Fruit fly (Drosophila melanogaster) whole organism, embryonic: ENCODE data around the gene ebd1.

Experiments
- Asciz ChIP-seq: fragments of 200-800 bp; sonication (Bioruptor generic); optimal IDR thresholded peaks from 2 replicates; lab custom pipeline; 2017; ENCODE audit warnings: missing biosample characterization, mild to moderate bottlenecking, missing genetic modification characterization, missing genetic modification reagents
- Blimp-1 ChIP-seq: fragments of 200-800 bp; sonication (Bioruptor generic); optimal IDR thresholded peaks from 3 replicates; lab custom pipeline; 2018; ENCODE audit warnings: missing biosample characterization, missing genetic modification characterization, mild to moderate bottlenecking, moderate library complexity, missing genetic modification reagents
- CG10654 ChIP-seq: fragments of 200-800 bp; sonication (Bioruptor generic); optimal IDR thresholded peaks from 2 replicates; lab custom pipeline; 2016; ENCODE audit warnings: missing biosample characterization, missing genetic modification characterization
- CG11695 ChIP-seq: fragments of 200-800 bp; sonication (Bioruptor generic); IDR thresholded peaks from 3 replicates; pipeline ENCODE4 v1.3.6; 2022; ENCODE audit warnings: missing biosample characterization, missing genetic modification characterization
- CG12769 ChIP-seq: fragments of 200-800 bp; sonication (Bioruptor generic); optimal IDR thresholded peaks from 2 replicates; lab custom pipeline; 2019; ENCODE audit warnings: missing biosample characterization, mild to moderate bottlenecking, missing genetic modification characterization, moderate library complexity
- CG13123 ChIP-seq: fragments of 200-800 bp; sonication (Bioruptor generic); optimal IDR thresholded peaks from 2 replicates; lab custom pipeline; 2016; ENCODE audit warnings: missing biosample characterization, missing genetic modification characterization
- CG13424 ChIP-seq: fragments of 200-800 bp; sonication (Bioruptor generic); optimal IDR thresholded peaks from 2 replicates; lab custom pipeline; 2019; ENCODE audit warnings: missing biosample characterization, mild to moderate bottlenecking, missing genetic modification characterization, moderate library complexity
- CG17328 ChIP-seq: fragments of 200-800 bp; sonication (Bioruptor generic); IDR thresholded peaks from 2 replicates; pipeline ENCODE4 v1.3.6; 2022; ENCODE audit warnings: missing biosample characterization, missing genetic modification characterization
- CG17359 ChIP-seq: fragments of 200-800 bp; sonication (Bioruptor generic); optimal IDR thresholded peaks from 3 replicates; lab custom pipeline; 2018; ENCODE audit warnings: missing biosample characterization, mild to moderate bottlenecking, missing genetic modification characterization, moderate library complexity
- CG17612 ChIP-seq: fragments of 200-800 bp; sonication (Bioruptor generic); IDR thresholded peaks from 2 replicates; pipeline ENCODE4 v1.3.6; 2022; ENCODE audit warnings: missing biosample characterization, missing genetic modification characterization
- CG17802 ChIP-seq: fragments of 200-800 bp; sonication (Bioruptor generic); optimal IDR thresholded peaks from 2 replicates; lab custom pipeline; 2018; ENCODE audit warnings: missing biosample characterization, mild to moderate bottlenecking, missing genetic modification characterization, moderate library complexity
- CG17912 ChIP-seq: fragments of 200-800 bp; sonication (Bioruptor generic); optimal IDR thresholded peaks from 2 replicates; lab custom pipeline; 2018; ENCODE audit warnings: missing biosample characterization, mild to moderate bottlenecking, missing genetic modification characterization
- CG2678 ChIP-seq: fragments of 200-800 bp; sonication (Bioruptor generic); optimal IDR thresholded peaks from 3 replicates; lab custom pipeline; 2019; ENCODE audit warnings: missing biosample characterization, mild to moderate bottlenecking, missing genetic modification characterization, moderate library complexity
- CG30403 ChIP-seq: fragments of 200-800 bp; sonication (Bioruptor generic); optimal IDR thresholded peaks from 3 replicates; lab custom pipeline; 2016; ENCODE audit warnings: missing biosample characterization, missing genetic modification characterization
- CG31441 ChIP-seq: fragments of 200-800 bp; sonication (Bioruptor generic); IDR thresholded peaks from 2 replicates; pipeline ENCODE4 v1.3.6; 2022; ENCODE audit warnings: missing biosample characterization, missing genetic modification characterization
- CG3163 ChIP-seq: fragments of 200-800 bp; sonication (Bioruptor generic); optimal IDR thresholded peaks from 3 replicates; lab custom pipeline; 2016; ENCODE audit warnings: missing biosample characterization, missing genetic modification characterization
- CG32767 ChIP-seq: fragments of 200-800 bp; sonication (Bioruptor generic); IDR thresholded peaks from 2 replicates; pipeline ENCODE4 v1.3.6; 2022; ENCODE audit warnings: missing biosample characterization, missing genetic modification characterization
- CG34422 ChIP-seq: fragments of 200-800 bp; sonication (Bioruptor generic); IDR thresholded peaks from 3 replicates; pipeline ENCODE4 v1.3.6; 2022; ENCODE audit warnings: missing biosample characterization, missing genetic modification characterization
- CG3726 ChIP-seq: fragments of 200-800 bp; sonication (Bioruptor generic); IDR thresholded peaks from 3 replicates; pipeline ENCODE4, ENCODE4 v1.3.6; 2022; ENCODE audit warnings: missing biosample characterization, missing genetic modification characterization
- CG4404 ChIP-seq: fragments of 200-800 bp; sonication (Bioruptor generic); IDR thresholded peaks from 2 replicates; pipeline ENCODE4 v1.3.6; 2022; ENCODE audit warnings: missing biosample characterization, missing genetic modification characterization
- CG6854 ChIP-seq: fragments of 200-800 bp; sonication (Bioruptor generic); optimal IDR thresholded peaks from 3 replicates; lab custom pipeline; 2017; ENCODE audit warnings: missing biosample characterization, mild to moderate bottlenecking, missing genetic modification characterization
- CG8478 ChIP-seq: fragments of >200 bp; optimal IDR thresholded peaks from 2 replicates; lab custom pipeline; 2018
- CTCF ChIP-seq: fragments of 200-800 bp; sonication (Bioruptor generic); optimal IDR thresholded peaks from 2 replicates; lab custom pipeline; 2017; ENCODE audit warnings: missing biosample characterization, mild to moderate bottlenecking, missing genetic modification characterization, moderate library complexity
- Dfd ChIP-seq, 2 experiments: fragments of >200 bp; optimal IDR thresholded peaks; 2 replicates each; lab custom pipeline; 2017; ENCODE audit warnings: missing biosample characterization in 2 of 2, missing genetic modification characterization in 2 of 2
- Drgx ChIP-seq: fragments of 200-800 bp; sonication (Bioruptor generic); IDR thresholded peaks from 2 replicates; pipeline ENCODE4 v1.3.6; 2022; ENCODE audit warnings: missing biosample characterization, missing genetic modification characterization
- Fer1 ChIP-seq: fragments of 200-800 bp; sonication (Bioruptor generic); optimal IDR thresholded peaks from 2 replicates; lab custom pipeline; 2017; ENCODE audit warnings: missing biosample characterization, mild to moderate bottlenecking, missing genetic modification characterization
- Hmr ChIP-seq: fragments of 200-800 bp; sonication (Bioruptor generic); optimal IDR thresholded peaks from 3 replicates; lab custom pipeline; 2017; ENCODE audit warnings: mild to moderate bottlenecking, missing biosample characterization, missing genetic modification reagents, missing genetic modification characterization
- Lim3 ChIP-seq: fragments of 200-800 bp; sonication (Bioruptor generic); IDR thresholded peaks from 2 replicates; pipeline ENCODE4 v1.3.6; 2022; ENCODE audit warnings: missing biosample characterization, missing genetic modification characterization
- NFAT ChIP-seq: fragments of 200-800 bp; sonication (Bioruptor generic); IDR thresholded peaks from 2 replicates; pipeline ENCODE4 v1.3.6; 2022; ENCODE audit warnings: missing biosample characterization, missing genetic modification characterization
- Oaz ChIP-seq: fragments of 200-800 bp; sonication (Bioruptor generic); IDR thresholded peaks from 2 replicates; pipeline ENCODE4 v1.3.6; 2022; ENCODE audit warnings: missing biosample characterization, missing genetic modification characterization
- Ssrp ChIP-seq: fragments of 200-800 bp; sonication (Bioruptor generic); optimal IDR thresholded peaks from 2 replicates; lab custom pipeline; 2018; ENCODE audit warnings: missing biosample characterization, mild to moderate bottlenecking, missing genetic modification characterization, moderate library complexity
- ac ChIP-seq: fragments of 200-800 bp; sonication (Bioruptor generic); optimal IDR thresholded peaks from 3 replicates; lab custom pipeline; 2017; ENCODE audit warnings: missing biosample characterization, mild to moderate bottlenecking, missing genetic modification characterization
- ap ChIP-seq: fragments of 200-800 bp; sonication (Bioruptor generic); IDR thresholded peaks from 2 replicates; pipeline ENCODE4 v1.3.6; 2022; ENCODE audit warnings: missing biosample characterization, missing genetic modification characterization
- ase ChIP-seq: fragments of 200-800 bp; sonication (Bioruptor generic); IDR thresholded peaks from 3 replicates; pipeline ENCODE4 v1.3.6; 2022; ENCODE audit warnings: missing biosample characterization, missing genetic modification characterization
- chinmo ChIP-seq: fragments of 200-800 bp; sonication (Bioruptor generic); IDR thresholded peaks from 4 replicates; pipeline ENCODE4 v1.3.6; 2022; ENCODE audit warnings: missing biosample characterization, missing genetic modification characterization; ENCODE audit not compliant: partially characterized antibody
- dmrt99B ChIP-seq: fragments of 200-800 bp; sonication (Bioruptor generic); optimal IDR thresholded peaks from 2 replicates; lab custom pipeline; 2018; ENCODE audit warnings: missing biosample characterization, mild to moderate bottlenecking, missing genetic modification characterization, moderate library complexity
- gem ChIP-seq: fragments of 200-800 bp; sonication (Bioruptor generic); optimal IDR thresholded peaks from 2 replicates; lab custom pipeline; 2019; ENCODE audit warnings: missing biosample characterization, mild to moderate bottlenecking, missing genetic modification characterization, moderate library complexity
- ham ChIP-seq: fragments of 200-800 bp; sonication (Bioruptor generic); IDR thresholded peaks from 2 replicates; pipeline ENCODE4 v1.3.6; 2022; ENCODE audit warnings: missing biosample characterization, missing genetic modification characterization
- hb ChIP-seq: fragments of 200-800 bp; sonication (Bioruptor generic); IDR thresholded peaks from 3 replicates; pipeline ENCODE4 v1.3.6; 2022; ENCODE audit warnings: missing biosample characterization, missing genetic modification characterization; ENCODE audit not compliant: partially characterized antibody
- lilli ChIP-seq: fragments of 200-800 bp; sonication (Bioruptor generic); optimal IDR thresholded peaks from 3 replicates; lab custom pipeline; 2016; ENCODE audit warnings: missing biosample characterization, missing genetic modification characterization
- otp ChIP-seq: fragments of 200-800 bp; sonication (Bioruptor generic); IDR thresholded peaks from 3 replicates; pipeline ENCODE4, ENCODE4 v1.3.6; 2022; ENCODE audit warnings: missing biosample characterization, missing genetic modification characterization
- p53 ChIP-seq: fragments of 200-800 bp; sonication (Bioruptor generic); optimal IDR thresholded peaks from 2 replicates; lab custom pipeline; 2016; ENCODE audit warnings: missing biosample characterization, missing genetic modification characterization
- pb ChIP-seq: fragments of 200-800 bp; sonication (Bioruptor generic); optimal IDR thresholded peaks from 3 replicates; lab custom pipeline; 2016; ENCODE audit warnings: missing biosample characterization, missing genetic modification characterization
- peb ChIP-seq: fragments of 200-800 bp; sonication (Bioruptor generic); IDR thresholded peaks from 2 replicates; pipeline ENCODE4 v1.3.6; 2022; ENCODE audit warnings: missing biosample characterization, missing genetic modification characterization
- ranshi ChIP-seq: fragments of 200-800 bp; sonication (Bioruptor generic); IDR thresholded peaks from 2 replicates; pipeline ENCODE4 v1.3.6; 2022; ENCODE audit warnings: missing biosample characterization, missing genetic modification characterization
- sima ChIP-seq: fragments of 200-800 bp; sonication (Bioruptor generic); optimal IDR thresholded peaks from 2 replicates; lab custom pipeline; 2016; ENCODE audit warnings: missing biosample characterization, missing genetic modification characterization
- so ChIP-seq: fragments of 200-800 bp; sonication (Bioruptor generic); IDR thresholded peaks from 3 replicates; pipeline ENCODE4 v1.3.6; 2022; ENCODE audit warnings: missing biosample characterization, missing genetic modification characterization
- sqz ChIP-seq: fragments of 200-800 bp; sonication (Bioruptor generic); optimal IDR thresholded peaks from 3 replicates; lab custom pipeline; 2018; ENCODE audit warnings: missing biosample characterization, mild to moderate bottlenecking, missing genetic modification characterization
- ttk ChIP-seq: fragments of 200-800 bp; sonication (Bioruptor generic); IDR thresholded peaks from 2 replicates; pipeline ENCODE4 v2.1.2; 2022; ENCODE audit warnings: missing biosample characterization, missing genetic modification characterization
- twi ChIP-seq: fragments of 200-800 bp; optimal IDR thresholded peaks from 2 replicates; lab custom pipeline; 2019; ENCODE audit warnings: missing biosample characterization, mild to moderate bottlenecking, missing genetic modification characterization, moderate library complexity
- wek ChIP-seq: fragments of 200-800 bp; sonication (Bioruptor generic); optimal IDR thresholded peaks from 3 replicates; lab custom pipeline; 2018; ENCODE audit warnings: missing biosample characterization, mild to moderate bottlenecking, missing genetic modification characterization, moderate library complexity

The ebd1 gene

DNA sequence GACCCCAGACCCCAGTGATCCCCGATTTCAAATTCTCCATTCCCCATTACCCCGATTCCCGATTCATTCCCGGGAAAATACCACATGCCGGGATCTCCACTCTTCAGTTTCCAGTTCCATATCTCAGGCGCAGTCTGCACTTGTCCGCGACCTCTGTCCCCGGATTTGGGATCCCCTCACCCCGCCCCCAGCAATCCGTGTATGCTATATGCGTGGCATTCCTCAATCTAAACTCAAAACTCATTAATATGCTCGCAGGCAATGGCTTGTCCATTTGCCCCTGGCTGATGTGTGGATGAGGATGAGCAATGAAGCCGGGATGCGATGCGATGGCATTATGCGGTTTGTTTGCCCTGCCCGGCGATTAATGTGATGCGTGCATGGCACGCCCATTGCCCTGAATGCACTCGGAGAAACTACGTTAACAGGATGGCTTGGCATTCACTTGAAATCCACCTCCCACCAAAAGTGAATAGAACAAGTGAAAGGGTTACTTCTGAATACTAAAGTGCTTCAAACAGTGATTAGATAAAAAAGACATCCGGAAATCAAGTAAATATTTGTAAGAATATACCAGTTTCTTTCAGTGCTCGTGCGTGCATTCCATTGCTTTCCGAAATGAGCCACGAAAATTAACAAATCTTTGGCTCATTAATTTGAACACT is 40.3 kb upstream of the ebd1 start (continued):
- TF ChIP-seq Hmr (GFP tag; lab: Kevin White, UChicago): no peak
- TF ChIP-seq ac: peak; percentile 93
- TF ChIP-seq CG17612 (GFP tag; lab: Robert Waterston, UW): no peak; the same call in 1 of the 2 replicates
- TF ChIP-seq ham (GFP tag; lab: Robert Waterston, UW): no peak
- TF ChIP-seq Blimp-1: peak; percentile 76
- TF ChIP-seq CG34422 (GFP tag; lab: Robert Waterston, UW): peak; percentile 64; the same call in 2 of the 3 replicates
- TF ChIP-seq Oaz: no peak
- TF ChIP-seq sima (GFP tag; lab: Kevin White, UChicago): peak; percentile 26
- TF ChIP-seq CG3726 (GFP tag; lab: Robert Waterston, UW): peak; percentile 69; the same call in 2 of the 3 replicates
- no peak for TF ChIP-seq twi (tag; lab: Kevin White, UChicago)
- TF ChIP-seq peb (GFP tag; lab: Robert Waterston, UW): peak; percentile 79
- peak; percentile 21; the same call in 1 of the 3 replicates for TF ChIP-seq ase (GFP tag; lab: Robert Waterston, UW)
- peak; percentile 56 for TF ChIP-seq CG13424 (tag; lab: Kevin White, UChicago)
- TF ChIP-seq CG8478 (lab: Kevin White, UChicago): no peak
- 0 out of 3 replicates have a peak, but pooled peaks have one; percentile 38 for TF ChIP-seq so (GFP tag; lab: Robert Waterston, UW)
- peak; percentile 73 for TF ChIP-seq CG13123 (GFP tag; lab: Kevin White, UChicago)
- peak; percentile 76 for TF ChIP-seq Ssrp (tag; lab: Kevin White, UChicago)
- peak; percentile 55 for TF ChIP-seq CG17359 (tag; lab: Kevin White, UChicago)
- TF ChIP-seq ranshi (GFP tag; lab: Robert Waterston, UW): peak; percentile 77; the same call in 1 of the 2 replicates
- no peak for TF ChIP-seq Dfd (GFP tag; optimal IDR thresholded peaks at IDR 0.05; lab: Kevin White, UChicago)
- TF ChIP-seq hb (GFP tag; lab: Robert Waterston, UW): no peak
- no peak for TF ChIP-seq CG12769 (tag; lab: Kevin White, UChicago)
- TF ChIP-seq Asciz: peak; percentile 31
- TF ChIP-seq CG31441 (GFP tag; lab: Robert Waterston, UW): peak; percentile 85
- peak; percentile 68 for TF ChIP-seq CG17802
- TF ChIP-seq wek (GFP tag; lab: Kevin White, UChicago): no peak
- no peak for TF ChIP-seq chinmo (GFP tag; lab: Robert Waterston, UW)
- peak; percentile 92 for TF ChIP-seq otp (GFP tag; lab: Robert Waterston, UW)
- no peak for TF ChIP-seq sqz (GFP tag; lab: Kevin White, UChicago)
- peak; percentile 94 for TF ChIP-seq CG17328 (GFP tag; lab: Robert Waterston, UW)
- no peak for TF ChIP-seq Lim3 (GFP tag; lab: Robert Waterston, UW)
- peak; percentile 71 for TF ChIP-seq ap (GFP tag; lab: Robert Waterston, UW)
- TF ChIP-seq NFAT (GFP tag; lab: Robert Waterston, UW): no peak
- TF ChIP-seq CG2678 (tag; lab: Kevin White, UChicago): peak; percentile 48
- TF ChIP-seq CTCF (GFP tag; lab: Kevin White, UChicago): peak; percentile 3
- peak; percentile 91 for TF ChIP-seq gem (tag; lab: Kevin White, UChicago)
- peak; percentile 70; the same call in 2 of the 3 replicates for TF ChIP-seq CG11695 (GFP tag; lab: Robert Waterston, UW)
- peak; percentile 50 for TF ChIP-seq pb (GFP tag; lab: Kevin White, UChicago)
- 0 out of 2 replicates have a peak, but pooled peaks have one; percentile 8 for TF ChIP-seq Drgx (GFP tag; lab: Robert Waterston, UW)
- 0 out of 2 replicates have a peak, but pooled peaks have one; percentile 45 for TF ChIP-seq CG32767 (GFP tag; lab: Robert Waterston, UW)
- peak; percentile 56 for TF ChIP-seq p53
- TF ChIP-seq CG6854 (GFP tag; lab: Kevin White, UChicago): no peak
- peak; percentile 71 for TF ChIP-seq lilli (GFP tag; lab: Kevin White, UChicago)
- peak; percentile 78 for TF ChIP-seq CG10654 (GFP tag; lab: Kevin White, UChicago)
- peak; percentile 96 for TF ChIP-seq CG4404 (GFP tag; lab: Robert Waterston, UW)
- no peak for TF ChIP-seq Fer1 (GFP tag; lab: Kevin White, UChicago)
- peak; percentile 75 for TF ChIP-seq ttk (GFP tag; lab: Robert Waterston, UW)
- peak; percentile 59 for TF ChIP-seq dmrt99B (tag; lab: Kevin White, UChicago)
- TF ChIP-seq CG30403: peak; percentile 75
- peak; percentile 52 for TF ChIP-seq CG3163
- no peak for TF ChIP-seq CG17912
